Worm (Caenorhabditis elegans) whole organism, L3 larva: ENCODE measurements around the gene txt-13.

ENCODE experiments used
- ceh-16 ChIP-seq: sonication (generic microtip); optimal IDR thresholded peaks from 2 replicates; lab custom pipeline; 2017; ENCODE audit warnings: missing biosample characterization, missing genetic modification characterization
- elt-1 ChIP-seq: fragments of 150-350 bp; optimal IDR thresholded peaks from 2 replicates; lab custom pipeline; 2014; ENCODE audit warnings: missing biosample characterization, missing genetic modification characterization

ce11 chrII:10579655-10580054 is 9.3 kb downstream of the txt-13 start, which contains the start of gene dohh-1:
- TF ChIP-seq ceh-16 (tag; lab: Kevin White, UChicago), result no peak
- no peak for TF ChIP-seq elt-1 (tag; lab: Kevin White, UChicago)
